Worm (Caenorhabditis elegans) whole organism, L4 larva: ENCODE data around the gene srm-5.
A peak's percentile ranks its signal among the peaks of the same experiment; 100 is the strongest.
"Not testable (repeated sequence)": the region's sequence is repeated elsewhere in the genome, so short reads cannot be mapped to it uniquely, and the experiment has no call there.

Experiments
- D1046.2 ChIP-seq: fragments of 200-800 bp; sonication (Bioruptor generic); IDR thresholded peaks from 2 replicates; pipeline ENCODE4 v1.3.6; 2022; ENCODE audit warnings: missing genetic modification characterization, missing compliant biosample characterization
- F10B5.3 ChIP-seq: sonication (generic microtip); optimal IDR thresholded peaks from 2 replicates; lab custom pipeline; 2016; ENCODE audit warnings: mild to moderate bottlenecking, missing genetic modification characterization, missing compliant biosample characterization
- F26F4.8 ChIP-seq: fragments of 200-800 bp; sonication (Bioruptor generic); conservative IDR thresholded peaks from 2 replicates; pipeline ENCODE4 v1.3.6; 2022; ENCODE audit warnings: missing genetic modification characterization, missing compliant biosample characterization
- Y48G9A.11 ChIP-seq: fragments of 200-800 bp; sonication (Bioruptor generic); IDR thresholded peaks from 2 replicates; pipeline ENCODE4 v1.3.6; 2022; ENCODE audit warnings: missing genetic modification reagents, missing genetic modification characterization, missing compliant biosample characterization
- ZK546.5 ChIP-seq, 2 experiments: sonication (generic microtip); optimal IDR thresholded peaks; 2 replicates each; lab custom pipeline; 2017; ENCODE audit warnings: missing biosample characterization in 2 of 2, missing genetic modification characterization in 2 of 2
- aly-2 ChIP-seq: sonication (generic microtip); optimal IDR thresholded peaks from 2 replicates; lab custom pipeline; 2018; ENCODE audit warnings: missing biosample characterization, missing genetic modification characterization
- arid-1 ChIP-seq: fragments of 200-800 bp; sonication (Bioruptor generic); conservative IDR thresholded peaks from 2 replicates; pipeline ENCODE4 v1.3.6; 2022; ENCODE audit warnings: missing genetic modification reagents, missing genetic modification characterization, missing compliant biosample characterization
- ceh-28 ChIP-seq: fragments of 150-350 bp; optimal IDR thresholded peaks from 2 replicates; lab custom pipeline; 2014; ENCODE audit warnings: missing biosample characterization, missing genetic modification reagents, missing genetic modification characterization
- ceh-32 ChIP-seq: sonication (generic microtip); optimal IDR thresholded peaks from 2 replicates; lab custom pipeline; 2016; ENCODE audit warnings: mild to moderate bottlenecking, missing genetic modification characterization, missing compliant biosample characterization; ENCODE audit not compliant: poor library complexity
- ces-1 ChIP-seq: fragments of 150-350 bp; sonication (generic microtip); optimal IDR thresholded peaks from 4 replicates; lab custom pipeline; 2014; ENCODE audit warnings: missing biosample characterization, missing genetic modification reagents, missing genetic modification characterization
- cey-2 ChIP-seq: sonication (generic microtip); optimal IDR thresholded peaks from 3 replicates; lab custom pipeline; 2017; ENCODE audit warnings: missing genetic modification characterization, mild to moderate bottlenecking, missing compliant biosample characterization, antibody characterized with exemption, borderline replicate concordance; ENCODE audit not compliant: insufficient read depth
- dmd-9 ChIP-seq: fragments of 200-800 bp; sonication (Bioruptor generic); IDR thresholded peaks from 2 replicates; pipeline ENCODE4 v1.3.6; 2022; ENCODE audit warnings: missing genetic modification reagents, missing genetic modification characterization, missing compliant biosample characterization
- dpl-1 ChIP-seq: fragments of 150-350 bp; optimal IDR thresholded peaks from 2 replicates; lab custom pipeline; 2014; ENCODE audit warnings: missing biosample characterization, missing genetic modification reagents, missing genetic modification characterization
- lim-7 ChIP-seq: fragments of 200-800 bp; sonication (Bioruptor generic); IDR thresholded peaks from 2 replicates; pipeline ENCODE4 v1.3.6; 2022; ENCODE audit warnings: missing genetic modification characterization, missing compliant biosample characterization
- lir-3 ChIP-seq: sonication (generic microtip); optimal IDR thresholded peaks from 2 replicates; lab custom pipeline; 2016; ENCODE audit warnings: mild to moderate bottlenecking, missing genetic modification characterization, missing compliant biosample characterization
- madf-5 ChIP-seq, 2 experiments: fragments of 200-800 bp; sonication (Bioruptor generic); IDR thresholded peaks; 2 replicates each; pipeline ENCODE4 v1.3.6; 2022; ENCODE audit warnings: missing compliant biosample characterization in 2 of 2, missing genetic modification characterization in 2 of 2
- madf-9 ChIP-seq: fragments of 200-800 bp; sonication (Bioruptor generic); conservative IDR thresholded peaks from 2 replicates; pipeline ENCODE4 v1.3.6; 2022; ENCODE audit warnings: missing genetic modification reagents, missing genetic modification characterization, missing compliant biosample characterization
- mdl-1 ChIP-seq, 2 experiments: fragments of 150-350 bp in 1 of 2; sonication (generic microtip) in 1 of 2; optimal IDR thresholded peaks; 2 replicates each; lab custom pipeline; 2014 to 2017; ENCODE audit warnings: missing biosample characterization in 2 of 2, missing genetic modification characterization in 2 of 2
- mxl-2 ChIP-seq: fragments of 200-800 bp; sonication (Bioruptor generic); conservative IDR thresholded peaks from 2 replicates; pipeline ENCODE4 v1.3.6; 2022; ENCODE audit warnings: missing genetic modification reagents, missing genetic modification characterization, missing compliant biosample characterization
- mxl-3 ChIP-seq: fragments of 200-800 bp; sonication (Bioruptor generic); optimal IDR thresholded peaks from 2 replicates; lab custom pipeline; 2018; ENCODE audit warnings: mild to moderate bottlenecking, missing genetic modification characterization, missing compliant biosample characterization
- nhr-237 ChIP-seq: sonication (generic microtip); optimal IDR thresholded peaks from 2 replicates; lab custom pipeline; 2017; ENCODE audit warnings: missing biosample characterization, missing genetic modification characterization
- pqm-1 ChIP-seq: sonication (generic microtip); optimal IDR thresholded peaks from 2 replicates; lab custom pipeline; 2017; ENCODE audit warnings: missing biosample characterization, missing genetic modification characterization
- sdz-12 ChIP-seq: fragments of 200-800 bp; sonication (Bioruptor generic); optimal IDR thresholded peaks from 2 replicates; lab custom pipeline; 2018; ENCODE audit warnings: mild to moderate bottlenecking, missing genetic modification characterization, missing compliant biosample characterization
- tra-1 ChIP-seq: fragments of 200-800 bp; sonication (Bioruptor generic); IDR thresholded peaks from 2 replicates; pipeline ENCODE4 v1.3.6; 2022; ENCODE audit warnings: missing genetic modification reagents, missing genetic modification characterization, missing compliant biosample characterization
- unc-130 ChIP-seq: sonication (generic microtip); optimal IDR thresholded peaks from 2 replicates; lab custom pipeline; 2016; ENCODE audit warnings: missing genetic modification reagents, missing genetic modification characterization, missing compliant biosample characterization
- unc-62 ChIP-seq, 3 experiments: fragments of 150-350 bp in 1 of 3; sonication (generic microtip); optimal IDR thresholded peaks in 2 of 3; peaks in 1 of 3; 1 replicate in 1 of 3; 2 replicates in 2 of 3; lab custom pipeline; 2014 to 2017; ENCODE audit warnings: missing biosample characterization in 3 of 3, missing genetic modification characterization in 3 of 3, missing genetic modification reagents in 3 of 3, missing genotype in 1 of 3
- zag-1 ChIP-seq: fragments of 150-350 bp; optimal IDR thresholded peaks from 2 replicates; lab custom pipeline; 2014; ENCODE audit warnings: missing biosample characterization, missing genetic modification characterization
- zip-11 ChIP-seq: fragments of 200-800 bp; sonication (Bioruptor generic); IDR thresholded peaks from 2 replicates; pipeline ENCODE4 v1.3.6; 2022; ENCODE audit warnings: missing genetic modification characterization, missing compliant biosample characterization
- ztf-11 ChIP-seq: fragments of 150-350 bp; optimal IDR thresholded peaks from 2 replicates; lab custom pipeline; 2014; ENCODE audit warnings: missing biosample characterization, missing genetic modification characterization
- ztf-7 ChIP-seq: fragments of 150-350 bp; optimal IDR thresholded peaks from 2 replicates; lab custom pipeline; 2014; ENCODE audit warnings: missing biosample characterization, missing genetic modification characterization

The srm-5 gene

DNA sequence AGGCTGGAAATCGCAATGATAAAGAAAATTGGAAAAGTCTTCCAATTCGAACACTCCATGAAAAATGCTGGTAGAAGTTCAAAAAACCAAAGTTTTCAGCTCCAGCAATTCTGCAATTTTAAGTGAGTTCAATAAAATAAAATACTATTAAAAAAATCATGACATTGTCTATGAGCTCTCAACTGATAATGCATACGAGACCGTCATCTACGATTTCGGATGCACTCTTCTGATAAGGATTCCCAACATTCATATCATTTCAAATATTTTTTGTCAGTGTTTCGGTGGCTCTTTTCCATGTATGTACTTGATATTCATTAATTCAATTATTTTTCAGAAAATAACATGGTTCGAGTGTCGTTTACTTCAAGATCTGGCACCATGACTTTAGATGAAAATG lies 33.9 kb upstream of the srm-5 start, which contains the start of gene F14D7.6:
F14D7.6 (plus strand) TSS at position 338 of the 400 bp plus-strand sequence.
- peak; percentile 41 for TF ChIP-seq pqm-1
- no peak for TF ChIP-seq zag-1 (tag; lab: Kevin White, UChicago)

DNA sequence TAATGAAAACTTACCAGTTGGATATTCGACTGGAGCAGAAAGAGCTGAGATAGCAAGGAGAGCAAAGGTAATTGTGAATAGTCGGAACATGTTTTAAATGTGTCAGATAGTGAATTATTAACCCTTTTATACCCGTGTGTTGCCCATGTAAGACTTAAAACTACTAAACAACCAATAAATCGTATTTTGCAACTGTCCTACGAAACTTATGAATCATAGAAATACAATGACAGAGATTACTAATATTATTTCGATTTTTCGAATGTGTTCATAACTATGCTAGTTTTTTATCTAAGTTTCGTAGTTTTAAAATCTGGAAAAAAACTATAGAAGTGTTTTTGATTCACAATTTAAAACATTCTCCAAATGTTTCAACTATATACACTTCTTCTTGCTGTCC lies 28.2 kb upstream of the srm-5 start, which contains the start of gene spig-4:
spig-4 (minus strand) TSS at position 101 of the 400 bp plus-strand sequence.
- TF ChIP-seq unc-130 (GFP tag; lab: Kevin White, UChicago); nhr-237; ceh-32 (tag; lab: Kevin White, UChicago): not testable (repeated sequence)
- TF ChIP-seq, all 104 proteins: peak for 0; not testable (repeated sequence) for 104

DNA sequence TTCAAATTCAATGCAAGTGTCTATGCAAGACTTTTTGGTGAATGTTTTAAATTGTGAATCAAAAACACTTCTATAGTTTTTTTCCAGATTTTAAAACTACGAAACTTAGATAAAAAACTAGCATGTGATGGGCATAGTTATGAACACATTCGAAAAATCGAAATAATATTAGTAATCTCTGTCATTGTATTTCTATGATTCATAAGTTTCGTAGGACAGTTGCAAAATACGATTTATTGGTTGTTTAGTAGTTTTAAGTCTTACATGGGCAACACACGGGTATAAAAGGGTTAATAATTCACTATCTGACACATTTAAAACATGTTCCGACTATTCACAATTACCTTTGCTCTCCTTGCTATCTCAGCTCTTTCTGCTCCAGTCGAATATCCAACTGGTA lies 26.8 kb upstream of the srm-5 start, which contains the start of gene spig-5:
spig-5 (plus strand) TSS at position 301 of the 400 bp plus-strand sequence.
- TF ChIP-seq zip-11 (GFP tag; lab: Robert Waterston, UW); tra-1; ces-1 (GFP tag; lab: Kevin White, UChicago): not testable (repeated sequence)

DNA sequence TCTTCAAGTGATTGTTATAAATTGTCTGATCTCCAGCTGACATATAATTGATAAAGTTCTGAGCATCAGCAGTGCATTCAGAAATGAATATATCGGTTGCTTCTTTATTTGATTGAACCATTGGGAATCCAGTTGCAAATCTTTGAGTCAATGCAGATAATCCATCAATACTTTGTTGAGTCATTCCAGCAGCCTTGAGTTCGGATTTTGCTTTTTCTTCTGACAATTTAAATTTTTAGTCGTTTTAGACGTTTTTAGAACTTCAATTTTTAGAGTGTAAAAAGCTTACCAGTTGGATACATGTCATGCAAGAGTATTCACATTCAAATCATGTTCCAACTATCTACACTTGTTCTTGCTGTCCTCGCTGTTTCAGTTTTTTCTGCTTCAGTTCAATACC lies 25.4 kb upstream of the srm-5 start, which contains the start of gene F14D7.14:
F14D7.14 (plus strand) TSS at position 301 of the 400 bp plus-strand sequence.
- not testable (repeated sequence) for TF ChIP-seq ztf-7; ztf-11 (tag; lab: Kevin White, UChicago); mdl-1 (tag; optimal IDR thresholded peaks at IDR 0.05; lab: Kevin White, UChicago)

DNA sequence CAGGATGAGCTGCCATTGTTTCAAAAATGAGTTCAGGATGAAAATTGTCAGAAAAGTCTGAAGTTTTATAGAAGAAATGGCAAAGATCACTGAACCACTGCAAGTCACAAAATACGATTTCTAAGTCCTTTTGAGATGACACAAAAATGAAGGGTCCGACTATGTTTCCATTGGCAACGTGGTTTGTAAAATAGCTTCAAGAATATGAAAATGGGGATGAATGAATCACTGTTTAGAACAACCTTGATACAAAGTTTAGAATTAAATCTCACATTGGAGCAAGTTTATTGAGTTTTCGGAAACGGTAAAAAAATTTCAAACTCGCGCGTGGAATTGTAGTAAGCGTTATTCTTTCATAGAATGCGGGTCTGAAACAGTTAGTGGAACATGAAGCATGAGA lies 23.9 kb upstream of the srm-5 start, which contains the start of gene ddn-3:
ddn-3 (minus strand) TSS at position 101 of the 400 bp plus-strand sequence.
- TF ChIP-seq ztf-11 (tag; lab: Kevin White, UChicago) (no peak), F10B5.3 (tag; lab: Kevin White, UChicago) (no peak), sdz-12 (GFP tag; lab: Kevin White, UChicago) (no peak)

DNA sequence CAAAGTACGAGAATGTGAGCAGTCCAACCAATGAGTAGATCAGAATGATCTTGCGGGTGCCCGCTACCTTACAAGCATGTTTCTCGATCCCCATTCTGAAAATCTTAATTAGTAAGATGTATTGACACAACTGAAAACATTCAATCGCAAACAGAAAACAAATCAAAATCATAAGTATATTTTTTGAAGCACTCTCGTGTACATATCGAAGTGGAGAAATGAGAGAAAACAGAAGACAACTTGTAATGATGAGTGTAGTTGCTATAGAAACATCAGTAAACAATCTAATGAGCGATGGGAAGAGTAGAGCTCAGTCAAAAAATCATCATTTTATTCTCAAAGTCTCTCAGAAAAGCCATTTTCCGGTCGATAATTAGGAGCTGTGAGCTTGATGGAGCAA lies 22.3 kb upstream of the srm-5 start, which contains the start of gene F14D7.8:
F14D7.8 (minus strand) TSS at position 101 of the 400 bp plus-strand sequence.
- TF ChIP-seq sdz-12 (GFP tag; lab: Kevin White, UChicago) (no peak), arid-1 (no peak), dmd-9 (GFP tag; lab: Robert Waterston, UW) (no peak), ZK546.5 (tag; optimal IDR thresholded peaks at IDR 0.05; lab: Kevin White, UChicago) (no peak), dpl-1 (GFP tag; lab: Kevin White, UChicago) (no peak), cey-2 (no peak), ceh-28 (tag; lab: Kevin White, UChicago) (no peak), D1046.2 (GFP tag; lab: Robert Waterston, UW) (no peak), aly-2 (tag; lab: Kevin White, UChicago) (no peak), zip-11 (GFP tag; lab: Robert Waterston, UW) (no peak), mxl-3 (no peak), mxl-2 (no peak), madf-5 (GFP tag; IDR thresholded peaks at IDR 0.05; lab: Robert Waterston, UW) (no peak), lim-7 (GFP tag; lab: Robert Waterston, UW) (no peak), F26F4.8 (GFP tag; lab: Robert Waterston, UW) (no peak), zag-1 (tag; lab: Kevin White, UChicago) (no peak), lir-3 (tag; lab: Kevin White, UChicago) (no peak)

DNA sequence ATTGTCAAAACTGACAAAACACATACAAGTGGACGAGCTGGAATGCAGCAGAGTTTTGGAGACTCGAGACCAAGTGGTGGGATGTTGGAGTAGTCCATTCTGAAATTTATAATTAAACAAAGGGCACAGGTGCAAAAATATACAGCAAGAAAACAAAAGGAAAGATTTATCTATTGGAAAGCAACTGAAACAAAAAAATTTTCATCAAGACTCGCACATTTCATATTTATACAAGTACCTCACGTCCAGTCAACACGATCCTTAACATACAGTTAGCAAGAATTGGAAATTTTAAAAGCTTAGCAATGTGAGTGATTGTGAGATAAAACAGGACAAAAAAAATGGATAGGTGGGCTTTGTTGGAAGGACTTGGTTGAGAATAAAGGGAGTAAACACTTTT lies 20.8 kb upstream of the srm-5 start, which contains the start of gene F47B8.1:
F47B8.1 (minus strand) TSS at position 101 of the 400 bp plus-strand sequence.
- peak in 1 of 2 experiments; percentile 19 for TF ChIP-seq unc-62 (GFP tag; optimal IDR thresholded peaks at IDR 0.05 in 1 of 2; lab: Kevin White, UChicago)
- no peak for TF ChIP-seq unc-62 (tag; optimal IDR thresholded peaks at IDR 0.05; lab: Kevin White, UChicago)
- TF ChIP-seq Y48G9A.11 (GFP tag; lab: Robert Waterston, UW): no peak
- no peak for TF ChIP-seq madf-9 (GFP tag; lab: Robert Waterston, UW)
